Fruit fly (Drosophila melanogaster) whole organism, embryonic: Measurements from ENCODE around the gene CG16772.

ENCODE experiments used
- Antp ChIP-seq: fragments of 200-800 bp; sonication (Bioruptor generic); optimal IDR thresholded peaks from 3 replicates; lab custom pipeline; 2016; ENCODE audit warnings: missing biosample characterization, missing genetic modification characterization
- CG10147 ChIP-seq: fragments of 200-800 bp; sonication (Bioruptor generic); optimal IDR thresholded peaks from 2 replicates; lab custom pipeline; 2019; ENCODE audit warnings: missing biosample characterization, mild to moderate bottlenecking, missing genetic modification characterization, moderate library complexity
- CG10654 ChIP-seq: fragments of 200-800 bp; sonication (Bioruptor generic); optimal IDR thresholded peaks from 2 replicates; lab custom pipeline; 2016; ENCODE audit warnings: missing biosample characterization, missing genetic modification characterization
- CG11456 ChIP-seq: fragments of 200-800 bp; sonication (Bioruptor generic); IDR thresholded peaks from 3 replicates; pipeline ENCODE4 v1.3.6; 2022; ENCODE audit warnings: missing biosample characterization, missing genetic modification characterization
- CG11504 ChIP-seq: fragments of 200-800 bp; sonication (Bioruptor generic); optimal IDR thresholded peaks from 3 replicates; lab custom pipeline; 2019; ENCODE audit warnings: missing biosample characterization, mild to moderate bottlenecking, missing genetic modification characterization, moderate library complexity
- CG11560 ChIP-seq: fragments of 200-800 bp; sonication (Bioruptor generic); IDR thresholded peaks from 3 replicates; pipeline ENCODE4 v1.3.6; 2022; ENCODE audit warnings: missing biosample characterization, missing genetic modification characterization
- CG12071 ChIP-seq: fragments of 200-800 bp; sonication (Bioruptor generic); optimal IDR thresholded peaks from 3 replicates; lab custom pipeline; 2018; ENCODE audit warnings: missing biosample characterization, mild to moderate bottlenecking, missing genetic modification characterization
- CG12236 ChIP-seq: fragments of 200-800 bp; sonication (Bioruptor generic); optimal IDR thresholded peaks from 2 replicates; lab custom pipeline; 2016; ENCODE audit warnings: missing biosample characterization, missing genetic modification characterization
- CG17612 ChIP-seq: fragments of 200-800 bp; sonication (Bioruptor generic); IDR thresholded peaks from 2 replicates; pipeline ENCODE4 v1.3.6; 2022; ENCODE audit warnings: missing biosample characterization, missing genetic modification characterization
- CG18476 ChIP-seq: fragments of 200-800 bp; sonication (Bioruptor generic); optimal IDR thresholded peaks from 2 replicates; lab custom pipeline; 2016; ENCODE audit warnings: missing biosample characterization, mild to moderate bottlenecking, missing genetic modification characterization
- CG18619 ChIP-seq: fragments of 200-800 bp; sonication (Bioruptor generic); optimal IDR thresholded peaks from 3 replicates; lab custom pipeline; 2017; ENCODE audit warnings: missing biosample characterization, mild to moderate bottlenecking, missing genetic modification characterization
- CG32772 ChIP-seq: fragments of 200-800 bp; sonication (Bioruptor generic); IDR thresholded peaks from 2 replicates; pipeline ENCODE4 v1.3.6; 2022; ENCODE audit warnings: missing biosample characterization, missing genetic modification characterization
- CG33213 ChIP-seq: fragments of 200-800 bp; sonication (Bioruptor generic); optimal IDR thresholded peaks from 3 replicates; lab custom pipeline; 2016; ENCODE audit warnings: missing biosample characterization, missing genetic modification characterization
- CG34376 ChIP-seq: fragments of 200-800 bp; sonication (Bioruptor generic); optimal IDR thresholded peaks from 2 replicates; lab custom pipeline; 2018; ENCODE audit warnings: missing biosample characterization, mild to moderate bottlenecking, missing genetic modification characterization
- CG4282 ChIP-seq: fragments of 200-800 bp; sonication (Bioruptor generic); optimal IDR thresholded peaks from 2 replicates; lab custom pipeline; 2016; ENCODE audit warnings: missing biosample characterization, missing genetic modification characterization
- CG4360 ChIP-seq: fragments of 200-800 bp; sonication (Bioruptor generic); IDR thresholded peaks from 2 replicates; pipeline ENCODE4 v1.3.6; 2022; ENCODE audit warnings: missing biosample characterization, missing genetic modification characterization
- CG5953 ChIP-seq: fragments of 200-800 bp; sonication (Bioruptor generic); IDR thresholded peaks from 2 replicates; pipeline ENCODE4 v1.3.6; 2022; ENCODE audit warnings: missing biosample characterization, missing genetic modification characterization
- CG6272 ChIP-seq: fragments of 200-800 bp; sonication (Bioruptor generic); IDR thresholded peaks from 2 replicates; pipeline ENCODE4 v1.3.6; 2022; ENCODE audit warnings: missing biosample characterization, missing genetic modification characterization
- CG7786 ChIP-seq: fragments of 200-800 bp; sonication (Bioruptor generic); optimal IDR thresholded peaks from 2 replicates; lab custom pipeline; 2016; ENCODE audit warnings: missing biosample characterization, missing genetic modification characterization
- HLH4C ChIP-seq: fragments of 200-800 bp; sonication (Bioruptor generic); IDR thresholded peaks from 3 replicates; pipeline ENCODE4 v1.3.6; 2022; ENCODE audit warnings: missing biosample characterization, missing genetic modification characterization; ENCODE audit not compliant: partially characterized antibody
- Hmr ChIP-seq: fragments of 200-800 bp; sonication (Bioruptor generic); optimal IDR thresholded peaks from 3 replicates; lab custom pipeline; 2017; ENCODE audit warnings: mild to moderate bottlenecking, missing biosample characterization, missing genetic modification reagents, missing genetic modification characterization
- Hr51 ChIP-seq, 2 experiments: fragments of 200-800 bp; sonication (Bioruptor generic); optimal IDR thresholded peaks; 2 replicates in 1 of 2; 3 replicates in 1 of 2; lab custom pipeline; 2016 to 2018; ENCODE audit warnings: missing biosample characterization in 2 of 2, missing genetic modification characterization in 2 of 2, mild to moderate bottlenecking in 1 of 2, moderate library complexity in 1 of 2
- Kr ChIP-seq: fragments of 200-800 bp; sonication (Bioruptor generic); optimal IDR thresholded peaks from 2 replicates; lab custom pipeline; 2017; ENCODE audit warnings: missing biosample characterization, mild to moderate bottlenecking, missing genetic modification characterization
- MTF-1 ChIP-seq: fragments of 200-800 bp; sonication (Bioruptor generic); optimal IDR thresholded peaks from 2 replicates; lab custom pipeline; 2018; ENCODE audit warnings: missing biosample characterization, mild to moderate bottlenecking, missing genetic modification characterization, borderline replicate concordance
- Mes4 ChIP-seq: fragments of 200-800 bp; sonication (Bioruptor generic); optimal IDR thresholded peaks from 2 replicates; lab custom pipeline; 2016; ENCODE audit warnings: missing biosample characterization, missing genetic modification characterization
- Nf-YA ChIP-seq: fragments of 200-800 bp; sonication (Bioruptor generic); IDR thresholded peaks from 2 replicates; pipeline ENCODE4 v1.3.6; 2022; ENCODE audit warnings: missing biosample characterization, missing genetic modification characterization
- Nf-YB ChIP-seq: fragments of 200-800 bp; sonication (Bioruptor generic); optimal IDR thresholded peaks from 3 replicates; lab custom pipeline; 2019; ENCODE audit warnings: missing biosample characterization, mild to moderate bottlenecking, missing genetic modification characterization, moderate library complexity
- Poxn ChIP-seq: fragments of 200-800 bp; sonication (Bioruptor generic); IDR thresholded peaks from 2 replicates; pipeline ENCODE4 v1.3.6; 2022; ENCODE audit warnings: missing biosample characterization, missing genetic modification characterization
- Side ChIP-seq: fragments of 200-800 bp; sonication (Bioruptor generic); optimal IDR thresholded peaks from 2 replicates; lab custom pipeline; 2016; ENCODE audit warnings: missing biosample characterization, missing genetic modification characterization
- Sox100B ChIP-seq: fragments of 200-800 bp; sonication (Bioruptor generic); optimal IDR thresholded peaks from 3 replicates; lab custom pipeline; 2018; ENCODE audit warnings: missing biosample characterization, mild to moderate bottlenecking, missing genetic modification characterization
- Spps ChIP-seq: fragments of 200-800 bp; sonication (Bioruptor generic); optimal IDR thresholded peaks from 2 replicates; lab custom pipeline; 2018; ENCODE audit warnings: missing biosample characterization, mild to moderate bottlenecking, missing genetic modification characterization
- Usf ChIP-seq: fragments of 200-800 bp; sonication (Bioruptor generic); optimal IDR thresholded peaks from 2 replicates; lab custom pipeline; 2017; ENCODE audit warnings: missing genotype, missing biosample characterization, missing genetic modification characterization
- al ChIP-seq: fragments of 200-800 bp; sonication (Bioruptor generic); IDR thresholded peaks from 2 replicates; pipeline ENCODE4 v1.3.6; 2022; ENCODE audit warnings: missing biosample characterization, missing genetic modification characterization
- corto ChIP-seq: fragments of 200-800 bp; sonication (Bioruptor generic); optimal IDR thresholded peaks from 2 replicates; lab custom pipeline; 2016; ENCODE audit warnings: missing biosample characterization, mild to moderate bottlenecking, missing genetic modification characterization, moderate library complexity
- fu2 ChIP-seq: fragments of 200-800 bp; sonication (Bioruptor generic); optimal IDR thresholded peaks from 2 replicates; lab custom pipeline; 2016; ENCODE audit warnings: missing biosample characterization, missing genetic modification characterization
- gcm2 ChIP-seq: fragments of 200-800 bp; sonication (Bioruptor generic); optimal IDR thresholded peaks from 2 replicates; lab custom pipeline; 2016; ENCODE audit warnings: missing biosample characterization, missing genetic modification characterization
- grau ChIP-seq: fragments of 200-800 bp; optimal IDR thresholded peaks from 3 replicates; lab custom pipeline; 2019; ENCODE audit warnings: missing biosample characterization, mild to moderate bottlenecking, missing genetic modification characterization, moderate library complexity
- hbn ChIP-seq: fragments of 200-800 bp; sonication (Bioruptor generic); IDR thresholded peaks from 2 replicates; pipeline ENCODE4 v1.3.6; 2022; ENCODE audit warnings: missing biosample characterization, missing genetic modification characterization; ENCODE audit not compliant: partially characterized antibody
- insv ChIP-seq, 2 experiments: fragments of 200-800 bp; sonication (Bioruptor generic); optimal IDR thresholded peaks; 3 replicates each; lab custom pipeline; 2016 to 2018; ENCODE audit warnings: missing biosample characterization in 2 of 2, missing genetic modification characterization in 2 of 2
- mld ChIP-seq: fragments of 200-800 bp; sonication (Bioruptor generic); IDR thresholded peaks from 3 replicates; pipeline ENCODE4 v1.3.6; 2022; ENCODE audit warnings: missing biosample characterization, missing genetic modification characterization; ENCODE audit not compliant: partially characterized antibody
- nom ChIP-seq: fragments of 200-800 bp; sonication (Bioruptor generic); optimal IDR thresholded peaks from 2 replicates; lab custom pipeline; 2017; ENCODE audit warnings: missing biosample characterization, missing genetic modification characterization, mild to moderate bottlenecking, moderate library complexity, missing genetic modification reagents
- odd ChIP-seq: fragments of 200-800 bp; sonication (Bioruptor generic); optimal IDR thresholded peaks from 2 replicates; lab custom pipeline; 2017; ENCODE audit warnings: missing biosample characterization, mild to moderate bottlenecking, missing genetic modification characterization
- tup ChIP-seq: fragments of 200-800 bp; sonication (Bioruptor generic); optimal IDR thresholded peaks from 2 replicates; lab custom pipeline; 2016; ENCODE audit warnings: missing biosample characterization, mild to moderate bottlenecking, missing genetic modification characterization, moderate library complexity
- unc-4 ChIP-seq: fragments of 200-800 bp; sonication (Bioruptor generic); IDR thresholded peaks from 2 replicates; pipeline ENCODE4 v1.3.6; 2022; ENCODE audit warnings: missing biosample characterization, missing genetic modification characterization; ENCODE audit not compliant: partially characterized antibody
- vnd ChIP-seq: fragments of 200-800 bp; sonication (Bioruptor generic); IDR thresholded peaks from 3 replicates; pipeline ENCODE4 v1.3.6; 2022; ENCODE audit warnings: missing biosample characterization, missing genetic modification characterization; ENCODE audit not compliant: partially characterized antibody
- vvl ChIP-seq: fragments of 200-800 bp; sonication (Bioruptor generic); IDR thresholded peaks from 2 replicates; pipeline ENCODE4 v1.3.6; 2022; ENCODE audit warnings: missing biosample characterization, missing genetic modification characterization
- yki ChIP-seq: fragments of >200 bp; optimal IDR thresholded peaks from 3 replicates; lab custom pipeline; 2018
- zen ChIP-seq: fragments of 200-800 bp; sonication (Bioruptor generic); optimal IDR thresholded peaks from 3 replicates; lab custom pipeline; 2018; ENCODE audit warnings: missing biosample characterization, mild to moderate bottlenecking, missing genetic modification characterization, moderate library complexity
- zfh1 ChIP-seq: fragments of 200-800 bp; sonication (Bioruptor generic); IDR thresholded peaks from 3 replicates; pipeline ENCODE4 v1.3.6; 2022; ENCODE audit warnings: missing biosample characterization, missing genetic modification characterization

CG16772 gene

DNA sequence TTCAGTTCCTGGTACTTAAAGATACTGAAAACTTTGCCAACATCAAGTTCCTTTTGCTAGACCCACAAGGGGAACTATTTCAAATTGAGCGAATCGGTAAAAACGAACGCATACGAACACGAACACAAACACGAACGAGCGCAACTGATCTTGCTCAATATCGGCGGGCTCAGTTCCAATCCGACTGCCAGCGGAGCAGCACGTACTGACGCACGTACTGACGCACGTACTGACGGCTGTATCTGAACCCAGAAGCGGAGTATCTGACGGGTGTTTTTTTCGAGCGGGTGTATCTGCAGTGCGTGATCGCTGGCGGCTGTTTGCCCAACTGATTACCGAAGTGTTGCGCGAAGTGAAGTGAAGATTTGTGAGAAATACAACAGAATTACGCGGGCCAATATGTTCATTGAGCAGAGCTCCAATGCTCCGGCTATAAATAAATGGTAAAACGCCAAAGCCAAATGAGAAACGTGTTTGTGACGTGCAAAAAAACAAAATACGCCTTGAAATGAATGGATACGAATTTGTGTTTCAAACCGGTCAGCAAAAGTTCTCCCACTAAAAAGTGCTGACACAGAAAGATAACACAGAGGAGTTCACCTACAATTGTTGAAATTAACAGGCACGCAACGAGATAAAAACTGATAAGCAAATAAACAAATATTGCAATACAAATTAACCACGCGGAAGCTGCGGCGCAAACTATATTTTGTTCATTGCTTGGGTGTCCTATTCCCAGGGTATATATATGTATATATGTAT lies 27.2 kb upstream of the CG16772 start (continued):
- peak; percentile 34; the same call in 1 of the 3 replicates for TF ChIP-seq CG11456 (GFP tag; lab: Robert Waterston, UW)
- no peak for TF ChIP-seq CG18476 (GFP tag; lab: Kevin White, UChicago)
- no peak for TF ChIP-seq fu2
- TF ChIP-seq CG5953 (GFP tag; lab: Robert Waterston, UW), result 0 out of 2 replicates have a peak, but pooled peaks have one; percentile 11
- no peak for TF ChIP-seq Sox100B (GFP tag; lab: Kevin White, UChicago)
- 0 out of 2 replicates have a peak, but pooled peaks have one; percentile 43 for TF ChIP-seq Nf-YA (GFP tag; lab: Robert Waterston, UW)
- peak; percentile 44; the same call in 1 of the 3 replicates for TF ChIP-seq HLH4C (GFP tag; lab: Robert Waterston, UW)
- no peak for TF ChIP-seq MTF-1 (GFP tag; lab: Kevin White, UChicago)
- no peak for TF ChIP-seq unc-4 (GFP tag; lab: Robert Waterston, UW)
- TF ChIP-seq CG4282 (GFP tag; lab: Kevin White, UChicago), result no peak
- peak; percentile 43 for TF ChIP-seq CG34376
- peak; percentile 6 for TF ChIP-seq Mes4
- no peak for TF ChIP-seq CG33213
- peak; percentile 70 for TF ChIP-seq vvl (GFP tag; lab: Robert Waterston, UW)
- TF ChIP-seq Hmr (GFP tag; lab: Kevin White, UChicago), result peak; percentile 60
- no peak for TF ChIP-seq hbn (GFP tag; lab: Robert Waterston, UW)
- TF ChIP-seq grau (tag; lab: Kevin White, UChicago), result peak; percentile 40
- peak; percentile 10 for TF ChIP-seq CG18619
- TF ChIP-seq gcm2 (GFP tag; lab: Kevin White, UChicago), result no peak
- TF ChIP-seq Antp (GFP tag; lab: Kevin White, UChicago), result no peak
- TF ChIP-seq Poxn (GFP tag; lab: Robert Waterston, UW), result no peak
- peak; percentile 30 for TF ChIP-seq CG12071
- TF ChIP-seq CG32772 (GFP tag; lab: Robert Waterston, UW), result no peak
- TF ChIP-seq Side, result no peak
- TF ChIP-seq mld, result no peak
- TF ChIP-seq CG17612 (GFP tag; lab: Robert Waterston, UW), result no peak
- no peak for TF ChIP-seq yki (lab: Kevin White, UChicago)
- no peak for TF ChIP-seq zen
- no peak for TF ChIP-seq al
- TF ChIP-seq zfh1 (GFP tag; lab: Robert Waterston, UW), result peak; percentile 46; the same call in 2 of the 3 replicates
- TF ChIP-seq Kr (GFP tag; lab: Kevin White, UChicago), result no peak
- no peak for TF ChIP-seq CG11560 (tag; lab: Robert Waterston, UW)
- TF ChIP-seq vnd (GFP tag; lab: Robert Waterston, UW), result no peak
- TF ChIP-seq tup (GFP tag; lab: Kevin White, UChicago), result no peak
- no peak for TF ChIP-seq CG7786 (GFP tag; lab: Kevin White, UChicago)
- TF ChIP-seq CG6272, result no peak
- peak in 1 of 2 experiments; percentile 76 for TF ChIP-seq insv (GFP tag; optimal IDR thresholded peaks at IDR 0.05; lab: Kevin White, UChicago)
- no peak for TF ChIP-seq Spps
- peak; percentile 70 for TF ChIP-seq nom (GFP tag; lab: Kevin White, UChicago)
- no peak for TF ChIP-seq corto
- no peak for TF ChIP-seq CG10147 (GFP tag; lab: Kevin White, UChicago)
- no peak for TF ChIP-seq Hr51 (GFP tag; optimal IDR thresholded peaks at IDR 0.05; lab: Kevin White, UChicago)
- TF ChIP-seq odd, result no peak
- TF ChIP-seq CG12236 (GFP tag; lab: Kevin White, UChicago), result no peak
- TF ChIP-seq Nf-YB, result peak; percentile 11
- TF ChIP-seq CG10654 (GFP tag; lab: Kevin White, UChicago), result no peak
- TF ChIP-seq Usf (GFP tag; lab: Kevin White, UChicago), result no peak
- peak; percentile 20 for TF ChIP-seq CG11504
- TF ChIP-seq CG4360 (GFP tag; lab: Robert Waterston, UW), result no peak
